Worm (Caenorhabditis elegans) whole organism, young adult: ENCODE results near the gene fbxc-21.

ENCODE experiments used
- B0336.3 ChIP-seq: fragments of 200-800 bp; sonication (Bioruptor generic); IDR thresholded peaks from 2 replicates; pipeline ENCODE4 v1.3.6; 2022; ENCODE audit warnings: missing genetic modification characterization, missing compliant biosample characterization
- C06A6.2 ChIP-seq: fragments of 200-800 bp; sonication (Bioruptor generic); conservative IDR thresholded peaks from 2 replicates; pipeline ENCODE4 v1.3.6; 2022; ENCODE audit warnings: missing genetic modification characterization, missing compliant biosample characterization
- D2030.7 ChIP-seq: fragments of 200-800 bp; sonication (Bioruptor generic); IDR thresholded peaks from 2 replicates; pipeline ENCODE4 v1.3.6; 2022; ENCODE audit warnings: missing genetic modification reagents, missing genetic modification characterization, missing compliant biosample characterization
- F33H1.4 ChIP-seq: fragments of 200-800 bp; sonication (Bioruptor generic); IDR thresholded peaks from 2 replicates; pipeline ENCODE4 v1.3.6; 2022; ENCODE audit warnings: missing genetic modification reagents, missing genetic modification characterization, missing compliant biosample characterization
- F57C9.4 ChIP-seq: sonication (generic microtip); optimal IDR thresholded peaks from 2 replicates; lab custom pipeline; 2017; ENCODE audit warnings: mild to moderate bottlenecking, missing genetic modification characterization, missing compliant biosample characterization
- K12H6.12 ChIP-seq: fragments of 200-800 bp; sonication (Bioruptor generic); optimal IDR thresholded peaks from 2 replicates; lab custom pipeline; 2018; ENCODE audit warnings: mild to moderate bottlenecking, missing genetic modification characterization, missing compliant biosample characterization
- Y67H2A.10 ChIP-seq: fragments of 200-800 bp; sonication (Bioruptor generic); conservative IDR thresholded peaks from 2 replicates; pipeline ENCODE4 v1.3.6; 2022; ENCODE audit warnings: missing genetic modification reagents, missing genetic modification characterization, missing compliant biosample characterization
- ZK185.1 ChIP-seq: sonication (generic microtip); optimal IDR thresholded peaks from 2 replicates; lab custom pipeline; 2016; ENCODE audit warnings: mild to moderate bottlenecking, missing genetic modification characterization, missing compliant biosample characterization; ENCODE audit not compliant: poor library complexity, severe bottlenecking
- athp-1 ChIP-seq: sonication (generic microtip); optimal IDR thresholded peaks from 2 replicates; lab custom pipeline; 2017; ENCODE audit warnings: mild to moderate bottlenecking, missing genetic modification characterization, missing compliant biosample characterization
- bed-2 ChIP-seq: fragments of 200-800 bp; sonication (Bioruptor generic); IDR thresholded peaks from 2 replicates; pipeline ENCODE4 v1.3.6; 2022; ENCODE audit warnings: missing genetic modification reagents, missing genetic modification characterization, missing compliant biosample characterization
- cebp-1 ChIP-seq, 2 experiments: fragments of 200-800 bp in 1 of 2; sonication (Bioruptor generic) in 1 of 2; sonication (generic microtip) in 1 of 2; IDR thresholded peaks in 1 of 2; optimal IDR thresholded peaks in 1 of 2; 2 replicates each; pipeline versions ENCODE4 v1.3.6 to Lab custom; 2017 to 2022; ENCODE audit warnings: missing compliant biosample characterization in 2 of 2, missing genetic modification characterization in 2 of 2, mild to moderate bottlenecking in 1 of 2, missing genetic modification reagents in 1 of 2, moderate library complexity in 1 of 2
- ceh-27 ChIP-seq: fragments of 200-800 bp; sonication (Bioruptor generic); optimal IDR thresholded peaks from 2 replicates; lab custom pipeline; 2018; ENCODE audit warnings: mild to moderate bottlenecking, missing genetic modification characterization, moderate library complexity, missing compliant biosample characterization
- ceh-58 ChIP-seq: fragments of 200-800 bp; sonication (Bioruptor generic); IDR thresholded peaks from 2 replicates; pipeline ENCODE4 v1.3.6; 2022; ENCODE audit warnings: missing genetic modification characterization, missing compliant biosample characterization
- ceh-79 ChIP-seq: sonication (generic microtip); optimal IDR thresholded peaks from 2 replicates; lab custom pipeline; 2017; ENCODE audit warnings: mild to moderate bottlenecking, missing genetic modification characterization, missing compliant biosample characterization
- dox-1 ChIP-seq: fragments of 200-800 bp; sonication (Bioruptor generic); IDR thresholded peaks from 2 replicates; pipeline ENCODE4 v1.3.6; 2022; ENCODE audit warnings: missing genetic modification reagents, missing genetic modification characterization, missing compliant biosample characterization
- efl-1 ChIP-seq: fragments of 150-350 bp; optimal IDR thresholded peaks from 2 replicates; lab custom pipeline; 2014; ENCODE audit warnings: missing biosample characterization, missing genetic modification reagents, missing genetic modification characterization
- egl-18 ChIP-seq: fragments of 200-800 bp; sonication (Bioruptor generic); IDR thresholded peaks from 2 replicates; pipeline ENCODE4 v1.3.6; 2022; ENCODE audit warnings: missing genetic modification reagents, missing genetic modification characterization, missing compliant biosample characterization
- egl-44 ChIP-seq: fragments of 200-800 bp; sonication (Bioruptor generic); IDR thresholded peaks from 2 replicates; pipeline ENCODE4 v1.3.6; 2022; ENCODE audit warnings: missing genetic modification reagents, missing genetic modification characterization, missing compliant biosample characterization
- ets-4 ChIP-seq: fragments of 200-800 bp; sonication (Bioruptor generic); optimal IDR thresholded peaks from 2 replicates; lab custom pipeline; 2018; ENCODE audit warnings: mild to moderate bottlenecking, missing genetic modification characterization, missing compliant biosample characterization
- gei-17 ChIP-seq: fragments of 200-800 bp; sonication (Bioruptor generic); optimal IDR thresholded peaks from 2 replicates; lab custom pipeline; 2018; ENCODE audit warnings: mild to moderate bottlenecking, missing genetic modification characterization, missing compliant biosample characterization
- hsf-1 ChIP-seq: fragments of 200-800 bp; sonication (Bioruptor generic); IDR thresholded peaks from 2 replicates; pipeline ENCODE4 v1.3.6; 2022; ENCODE audit warnings: missing genetic modification reagents, missing genetic modification characterization, missing compliant biosample characterization
- lin-54 ChIP-seq: fragments of 200-800 bp; sonication (Bioruptor generic); optimal IDR thresholded peaks from 2 replicates; lab custom pipeline; 2018; ENCODE audit warnings: mild to moderate bottlenecking, missing genetic modification characterization, missing compliant biosample characterization
- lsl-1 ChIP-seq: fragments of 200-800 bp; sonication (Bioruptor generic); optimal IDR thresholded peaks from 2 replicates; lab custom pipeline; 2018; ENCODE audit warnings: mild to moderate bottlenecking, missing genetic modification characterization, moderate library complexity, missing compliant biosample characterization
- madf-10 ChIP-seq: sonication (generic microtip); optimal IDR thresholded peaks from 2 replicates; lab custom pipeline; 2016; ENCODE audit warnings: mild to moderate bottlenecking, missing genetic modification characterization, missing compliant biosample characterization
- madf-3 ChIP-seq: fragments of 200-800 bp; sonication (Bioruptor generic); IDR thresholded peaks from 2 replicates; pipeline ENCODE4 v1.3.6; 2022; ENCODE audit warnings: missing genetic modification reagents, missing genetic modification characterization, missing compliant biosample characterization
- mel-28 ChIP-seq: sonication (generic microtip); optimal IDR thresholded peaks from 2 replicates; lab custom pipeline; 2016; ENCODE audit warnings: borderline replicate concordance, mild to moderate bottlenecking, missing genetic modification characterization, missing compliant biosample characterization
- mes-4 ChIP-seq: sonication (generic microtip); optimal IDR thresholded peaks from 2 replicates; lab custom pipeline; 2016; ENCODE audit warnings: missing genotype, missing genetic modification characterization, missing compliant biosample characterization
- nfyb-1 ChIP-seq: fragments of 200-800 bp; sonication (Bioruptor generic); IDR thresholded peaks from 2 replicates; pipeline ENCODE4 v1.3.6; 2022; ENCODE audit warnings: missing genetic modification reagents, missing genetic modification characterization, missing compliant biosample characterization
- nhr-179 ChIP-seq: sonication (generic microtip); optimal IDR thresholded peaks from 2 replicates; lab custom pipeline; 2016; ENCODE audit warnings: mild to moderate bottlenecking, missing genetic modification characterization, missing compliant biosample characterization
- nhr-27 ChIP-seq: fragments of 200-800 bp; sonication (Bioruptor generic); optimal IDR thresholded peaks from 2 replicates; lab custom pipeline; 2018; ENCODE audit warnings: mild to moderate bottlenecking, missing genetic modification characterization, moderate library complexity, missing compliant biosample characterization
- nhr-80 ChIP-seq: sonication (generic microtip); optimal IDR thresholded peaks from 2 replicates; lab custom pipeline; 2016; ENCODE audit warnings: missing genetic modification characterization, missing compliant biosample characterization
- nhr-90 ChIP-seq: sonication (generic microtip); optimal IDR thresholded peaks from 2 replicates; lab custom pipeline; 2016; ENCODE audit warnings: missing genotype, mild to moderate bottlenecking, missing genetic modification characterization, missing compliant biosample characterization
- pha-4 ChIP-seq: fragments of 150-350 bp; sonication (generic microtip); optimal IDR thresholded peaks from 2 replicates; lab custom pipeline; 2014; ENCODE audit warnings: missing biosample characterization, missing genetic modification reagents, missing genetic modification characterization
- sptf-2 ChIP-seq: fragments of 200-800 bp; sonication (Bioruptor generic); optimal IDR thresholded peaks from 2 replicates; lab custom pipeline; 2018; ENCODE audit warnings: mild to moderate bottlenecking, missing genetic modification characterization, missing compliant biosample characterization
- tbx-9 ChIP-seq: sonication (generic microtip); optimal IDR thresholded peaks from 2 replicates; lab custom pipeline; 2016; ENCODE audit warnings: borderline replicate concordance, missing genetic modification characterization, inconsistent platforms, missing compliant biosample characterization
- tlf-1 ChIP-seq: fragments of 200-800 bp; sonication (Bioruptor generic); optimal IDR thresholded peaks from 2 replicates; lab custom pipeline; 2018; ENCODE audit warnings: mild to moderate bottlenecking, missing genetic modification characterization, missing compliant biosample characterization
- unc-130 ChIP-seq: sonication (generic microtip); optimal IDR thresholded peaks from 2 replicates; lab custom pipeline; 2016; ENCODE audit warnings: missing genetic modification reagents, missing genetic modification characterization, missing compliant biosample characterization
- zim-3 ChIP-seq: sonication (generic microtip); optimal IDR thresholded peaks from 2 replicates; lab custom pipeline; 2017; ENCODE audit warnings: mild to moderate bottlenecking, missing genetic modification characterization, moderate library complexity, missing compliant biosample characterization
- ztf-18 ChIP-seq: sonication (generic microtip); optimal IDR thresholded peaks from 2 replicates; lab custom pipeline; 2016; ENCODE audit warnings: missing genotype, mild to moderate bottlenecking, missing genetic modification characterization, missing compliant biosample characterization
- ztf-22 ChIP-seq: fragments of 200-800 bp; sonication (Bioruptor generic); optimal IDR thresholded peaks from 2 replicates; lab custom pipeline; 2018; ENCODE audit warnings: mild to moderate bottlenecking, missing genetic modification characterization, moderate library complexity, missing compliant biosample characterization
- ztf-25 ChIP-seq: fragments of 200-800 bp; sonication (Bioruptor generic); IDR thresholded peaks from 2 replicates; pipeline ENCODE4 v1.3.6; 2022; ENCODE audit warnings: missing genetic modification reagents, missing genetic modification characterization, missing compliant biosample characterization
- ztf-26 ChIP-seq: sonication (generic microtip); optimal IDR thresholded peaks from 2 replicates; lab custom pipeline; 2017; ENCODE audit warnings: missing genetic modification characterization, missing compliant biosample characterization
- ztf-28 ChIP-seq: fragments of 200-800 bp; sonication (Bioruptor generic); IDR thresholded peaks from 2 replicates; pipeline ENCODE4 v1.3.6; 2022; ENCODE audit warnings: missing genetic modification reagents, missing genetic modification characterization, missing compliant biosample characterization
- ztf-6 ChIP-seq: fragments of 200-800 bp; sonication (Bioruptor generic); IDR thresholded peaks from 2 replicates; pipeline ENCODE4 v1.3.6; 2022; ENCODE audit warnings: missing genetic modification reagents, missing genetic modification characterization, missing compliant biosample characterization

fbxc-21 gene

DNA sequence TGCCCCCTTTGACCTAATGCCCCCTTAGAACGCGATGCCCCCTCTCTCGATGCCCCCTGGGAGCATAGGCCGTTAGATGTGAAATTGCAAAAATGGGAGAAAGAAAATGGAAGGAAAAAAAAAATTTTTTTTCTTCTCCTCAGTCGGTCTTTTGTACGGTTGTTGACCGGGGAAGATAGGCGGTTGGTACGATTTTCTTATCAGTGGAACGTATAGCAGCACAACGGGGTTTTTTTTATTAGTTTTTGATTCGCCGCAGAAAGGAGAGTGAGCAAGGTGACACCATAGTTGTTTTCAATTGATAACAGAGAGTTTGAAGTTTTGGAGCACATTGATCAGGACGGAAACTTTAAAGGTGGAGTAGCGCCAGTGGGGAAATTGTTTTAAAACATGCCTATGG is 33.0 kb downstream of the fbxc-21 start:
- TF ChIP-seq nhr-80 (tag; lab: Kevin White, UChicago) (peak; percentile 75), dox-1 (GFP tag; lab: Robert Waterston, UW) (peak; percentile 67; the same call in 1 of the 2 replicates)

- no peak for TF ChIP-seq gei-17 (GFP tag; lab: Kevin White, UChicago)
- TF ChIP-seq cebp-1 (GFP tag; IDR thresholded peaks at IDR 0.05; lab: Robert Waterston, UW) = no peak
- TF ChIP-seq cebp-1 (tag; optimal IDR thresholded peaks at IDR 0.05; lab: Kevin White, UChicago) = no peak
- no peak for TF ChIP-seq sptf-2
- no peak for TF ChIP-seq ztf-22 (GFP tag; lab: Kevin White, UChicago)
- TF ChIP-seq hsf-1 (GFP tag; lab: Robert Waterston, UW) = no peak
- no peak for TF ChIP-seq ceh-27
- no peak for TF ChIP-seq D2030.7 (GFP tag; lab: Robert Waterston, UW)
- no peak for TF ChIP-seq unc-130 (GFP tag; lab: Kevin White, UChicago)
- no peak for TF ChIP-seq nhr-90 (tag; lab: Kevin White, UChicago)
- TF ChIP-seq zim-3 (tag; lab: Kevin White, UChicago) = no peak
- no peak for TF ChIP-seq egl-44
- no peak for TF ChIP-seq ztf-6 (GFP tag; lab: Robert Waterston, UW)
- no peak for TF ChIP-seq ztf-18 (tag; lab: Kevin White, UChicago)
- no peak for TF ChIP-seq ztf-25 (GFP tag; lab: Robert Waterston, UW)
- no peak for TF ChIP-seq C06A6.2 (GFP tag; lab: Robert Waterston, UW)
- TF ChIP-seq lsl-1 (GFP tag; lab: Kevin White, UChicago) = no peak
- TF ChIP-seq B0336.3 (GFP tag; lab: Robert Waterston, UW) = no peak
- TF ChIP-seq lin-54 (GFP tag; lab: Kevin White, UChicago) = no peak
- no peak for TF ChIP-seq tlf-1 (GFP tag; lab: Kevin White, UChicago)
Measured at ce11 chrII:1657202-1657601, 35.5 kb downstream of the fbxc-21 start, which contains the start of gene ZC204.12. Gene ZC204.12 (minus strand): TSS chrII:1657302.

- no peak for TF ChIP-seq K12H6.12 (tag; lab: Kevin White, UChicago)
- TF ChIP-seq egl-18 (GFP tag; lab: Robert Waterston, UW) = no peak
- TF ChIP-seq mel-28 (tag; lab: Kevin White, UChicago) = no peak
- no peak for TF ChIP-seq ztf-25 (GFP tag; lab: Robert Waterston, UW)
- no peak for TF ChIP-seq pha-4 (tag; lab: Kevin White, UChicago)
- no peak for TF ChIP-seq ceh-58
- TF ChIP-seq mes-4 (tag; lab: Kevin White, UChicago) = no peak
- TF ChIP-seq ZK185.1 (tag; lab: Kevin White, UChicago) = no peak
- TF ChIP-seq nhr-179 = no peak
- no peak for TF ChIP-seq lsl-1 (GFP tag; lab: Kevin White, UChicago)
- no peak for TF ChIP-seq madf-10 (tag; lab: Kevin White, UChicago)
- TF ChIP-seq ceh-79 (tag; lab: Kevin White, UChicago) = no peak
- no peak for TF ChIP-seq nhr-27 (tag; lab: Kevin White, UChicago)
- TF ChIP-seq, all 124 proteins: peak for 0
Measured at ce11 chrII:1654917-1655316, 37.8 kb downstream of the fbxc-21 start, which contains the start of gene btb-12. Gene btb-12 (plus strand): TSS chrII:1655217.

- no peak for TF ChIP-seq tbx-9 (tag; lab: Kevin White, UChicago)
- no peak for TF ChIP-seq gei-17 (GFP tag; lab: Kevin White, UChicago)
- no peak for TF ChIP-seq mel-28 (tag; lab: Kevin White, UChicago)
- TF ChIP-seq bed-2 (GFP tag; lab: Robert Waterston, UW) = no peak
- TF ChIP-seq Y67H2A.10 (GFP tag; lab: Robert Waterston, UW) = no peak
- TF ChIP-seq ets-4 = no peak
- TF ChIP-seq ztf-28 = no peak
- TF ChIP-seq athp-1 = no peak
- TF ChIP-seq sptf-2 = no peak
- TF ChIP-seq nfyb-1 = no peak
- TF ChIP-seq D2030.7 (GFP tag; lab: Robert Waterston, UW) = no peak
- TF ChIP-seq tlf-1 (GFP tag; lab: Kevin White, UChicago) = no peak
- no peak for TF ChIP-seq ztf-26 (tag; lab: Kevin White, UChicago)
- TF ChIP-seq F57C9.4 (tag; lab: Kevin White, UChicago) = no peak
- no peak for TF ChIP-seq madf-3 (GFP tag; lab: Robert Waterston, UW)
- TF ChIP-seq cebp-1 (GFP tag; IDR thresholded peaks at IDR 0.05; lab: Robert Waterston, UW) = no peak
- TF ChIP-seq cebp-1 (tag; optimal IDR thresholded peaks at IDR 0.05; lab: Kevin White, UChicago) = no peak
- no peak for TF ChIP-seq F33H1.4 (GFP tag; lab: Robert Waterston, UW)
- TF ChIP-seq efl-1 (GFP tag; lab: Kevin White, UChicago) = no peak
Measured at ce11 chrII:1653397-1653796, 39.3 kb downstream of the fbxc-21 start, which contains the start of gene fbxb-15. Gene fbxb-15 (minus strand): TSS chrII:1653497.
